Fruit fly (Drosophila melanogaster): ENCODE results near the gene mRpL22.

mRpL22 gene

DNA sequence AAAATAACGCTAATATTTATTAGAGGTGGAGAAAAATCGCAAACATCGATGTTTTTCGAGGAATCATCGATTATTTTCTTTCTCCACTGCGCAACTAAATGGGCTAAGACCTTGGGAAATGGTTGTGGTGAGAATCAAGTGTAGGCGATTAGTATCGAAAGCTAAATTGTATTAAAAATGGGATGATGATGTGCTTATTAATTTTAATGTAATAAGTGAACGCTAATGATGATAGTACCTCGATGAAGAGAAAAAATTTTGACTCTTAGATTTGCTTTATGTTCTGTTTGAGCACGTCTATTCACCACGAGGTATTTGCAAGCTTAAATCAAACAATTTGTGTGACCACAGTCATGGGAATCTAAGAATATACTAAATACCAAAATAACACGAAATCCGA, 19.6 kb downstream of the mRpL22 start, which contains the start of the genes Rai1 and CG13005 (continued):
- TF ChIP-seq en (GFP tag; optimal IDR thresholded peaks at IDR 0.05) = no peak
- TF ChIP-seq CG15011 (GFP tag; optimal IDR thresholded peaks at IDR 0.05) = no peak
- no peak for TF ChIP-seq sc (optimal IDR thresholded peaks at IDR 0.05)
- TF ChIP-seq sc (GFP tag; optimal IDR thresholded peaks at IDR 0.05) = no peak
- TF ChIP-seq ftz-f1 (GFP tag; optimal IDR thresholded peaks at IDR 0.05) = peak; percentile 95
- TF ChIP-seq knrl (GFP tag; IDR thresholded peaks at IDR 0.05; ENCODE audit: partially characterized antibody) = peak; percentile 82
- TF ChIP-seq ewg (GFP tag; optimal IDR thresholded peaks at IDR 0.05) = peak; percentile 54
- peak; percentile 75 for TF ChIP-seq E2f2 (GFP tag; IDR thresholded peaks at IDR 0.05)
- peak; percentile 28 for TF ChIP-seq CG1603 (tag; optimal IDR thresholded peaks at IDR 0.05)
- 0 out of 2 replicates have a peak, but pooled peaks have one; percentile 62 for TF ChIP-seq CkIIα-i1 (GFP tag; IDR thresholded peaks at IDR 0.05)
- peak; percentile 53 for TF ChIP-seq CG9797 (GFP tag; optimal IDR thresholded peaks at IDR 0.05)
- peak; percentile 70 for TF ChIP-seq Dp (GFP tag; optimal IDR thresholded peaks at IDR 0.05)
- peak; percentile 89 for TF ChIP-seq CG13287 (GFP tag; IDR thresholded peaks at IDR 0.05; ENCODE audit: partially characterized antibody)
- TF ChIP-seq Stat92E (GFP tag; optimal IDR thresholded peaks at IDR 0.05) = peak in 1 of 3 experiments; percentile 55
- TF ChIP-seq CG13624 (GFP tag; optimal IDR thresholded peaks at IDR 0.05) = peak; percentile 53
- no peak for TF ChIP-seq Chrac-16 (GFP tag; optimal IDR thresholded peaks at IDR 0.05)

DNA sequence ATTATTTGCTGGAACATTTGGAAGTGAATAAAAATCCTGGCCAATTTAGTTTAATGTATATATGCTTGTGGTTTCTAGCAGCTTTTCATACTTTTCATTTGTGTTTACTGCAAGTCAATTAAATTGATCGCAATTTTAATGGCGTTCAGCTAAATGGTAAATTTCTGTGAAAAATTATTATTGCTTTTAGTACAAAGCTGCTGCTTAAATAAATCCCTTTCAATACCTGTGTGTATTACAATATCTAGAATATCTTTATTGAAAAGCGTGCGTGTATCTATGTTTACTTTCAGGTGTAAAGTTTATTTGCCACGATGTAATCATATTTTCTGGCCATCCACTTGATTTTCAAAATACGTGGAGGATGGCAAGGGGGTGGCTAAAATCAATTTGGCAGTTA, 22.0 kb downstream of the mRpL22 start, which contains the start of gene ppk28:
ppk28 (plus strand) TSS at position 301 of the 400 bp plus-strand sequence.
- no peak for TF ChIP-seq Blimp-1 (GFP tag; optimal IDR thresholded peaks at IDR 0.05)
- no peak for TF ChIP-seq Hr78 (GFP tag; optimal IDR thresholded peaks at IDR 0.05)
- no peak for TF ChIP-seq unpg (GFP tag; optimal IDR thresholded peaks at IDR 0.05)
- TF ChIP-seq CG15514 (GFP tag; optimal IDR thresholded peaks at IDR 0.05) = no peak
- TF ChIP-seq CG2199 (GFP tag; IDR thresholded peaks at IDR 0.05) = no peak
- no peak for TF ChIP-seq Hmr (GFP tag; optimal IDR thresholded peaks at IDR 0.05)
- TF ChIP-seq NFAT (GFP tag; IDR thresholded peaks at IDR 0.05) = no peak
- no peak for TF ChIP-seq CG1792 (GFP tag; optimal IDR thresholded peaks at IDR 0.05)
- no peak for TF ChIP-seq fd96Cb (tag; optimal IDR thresholded peaks at IDR 0.05)
- no peak for TF ChIP-seq CG15073 (GFP tag; optimal IDR thresholded peaks at IDR 0.05)
- no peak for TF ChIP-seq gsb-n (tag; optimal IDR thresholded peaks at IDR 0.05)
- no peak for TF ChIP-seq trem (tag; optimal IDR thresholded peaks at IDR 0.05)
- TF ChIP-seq sima (GFP tag; optimal IDR thresholded peaks at IDR 0.05) = no peak

DNA sequence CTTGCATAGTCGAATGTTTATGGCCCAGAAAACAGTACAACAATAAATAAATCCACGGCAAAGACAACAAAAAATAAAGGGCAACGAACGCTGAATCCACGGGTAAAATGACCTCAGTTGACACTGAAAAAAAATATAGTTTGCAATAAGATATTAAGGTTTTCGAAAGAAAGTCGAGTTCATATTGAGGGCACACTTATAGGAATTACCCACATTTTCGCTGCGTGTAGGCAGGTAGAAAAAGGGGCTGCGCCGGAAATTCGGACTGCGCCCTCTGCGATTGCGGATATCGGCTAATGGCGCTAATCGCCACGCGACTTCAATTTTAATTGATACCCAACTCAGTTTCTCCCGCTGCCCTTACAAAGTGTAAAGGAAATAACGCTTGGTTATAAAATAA, 24.9 kb downstream of the mRpL22 start:
- no peak for TF ChIP-seq hth (optimal IDR thresholded peaks at IDR 0.05)
- TF ChIP-seq repo (GFP tag; optimal IDR thresholded peaks at IDR 0.05) = no peak
- TF ChIP-seq ro (GFP tag; IDR thresholded peaks at IDR 0.05) = no peak
- 0 out of 3 replicates have a peak, but pooled peaks have one; percentile 13 for TF ChIP-seq H15 (GFP tag; IDR thresholded peaks at IDR 0.05)
- 0 out of 2 replicates have a peak, but pooled peaks have one; percentile 10 for TF ChIP-seq CG6689 (GFP tag; IDR thresholded peaks at IDR 0.05)
- TF ChIP-seq nerfin-2 (GFP tag; IDR thresholded peaks at IDR 0.05; ENCODE audit: partially characterized antibody) = no peak
- no peak for TF ChIP-seq yki (optimal IDR thresholded peaks at IDR 0.05)
- no peak for TF ChIP-seq ewg (GFP tag; optimal IDR thresholded peaks at IDR 0.05)
- TF ChIP-seq Hr78 (GFP tag; optimal IDR thresholded peaks at IDR 0.05) = no peak
- peak; percentile 75 for TF ChIP-seq Med (GFP tag)
- no peak for TF ChIP-seq sna (GFP tag; IDR thresholded peaks at IDR 0.05; ENCODE audit: partially characterized antibody)
- TF ChIP-seq CG11093 (GFP tag; IDR thresholded peaks at IDR 0.05) = no peak
- TF ChIP-seq CG7839 (tag; optimal IDR thresholded peaks at IDR 0.05) = peak; percentile 35
- no peak for TF ChIP-seq inv (GFP tag; IDR thresholded peaks at IDR 0.05; ENCODE audit: partially characterized antibody)
- no peak for TF ChIP-seq Chrac-16 (GFP tag; optimal IDR thresholded peaks at IDR 0.05)
- no peak for TF ChIP-seq Neu2 (GFP tag; optimal IDR thresholded peaks at IDR 0.05; ENCODE audit: borderline replicate concordance)
- TF ChIP-seq unpg (GFP tag; optimal IDR thresholded peaks at IDR 0.05) = no peak
- no peak for TF ChIP-seq CG2129 (GFP tag; IDR thresholded peaks at IDR 0.05; ENCODE audit: partially characterized antibody)
- TF ChIP-seq bab2 (GFP tag; optimal IDR thresholded peaks at IDR 0.05) = peak; percentile 11
- TF ChIP-seq CG7271 (tag; optimal IDR thresholded peaks at IDR 0.05) = no peak
- no peak for TF ChIP-seq CrebB (tag; optimal IDR thresholded peaks at IDR 0.05)
- TF ChIP-seq CG9876 (GFP tag; optimal IDR thresholded peaks at IDR 0.05) = no peak
- no peak for TF ChIP-seq CG11696 (GFP tag; IDR thresholded peaks at IDR 0.05)

All from whole organism, embryonic.